Fruit fly (Drosophila melanogaster): Measurements from ENCODE around the gene CG32262.

Gene CG32262

dm6 chr3L:3855194-3855980 lies 45.4 kb upstream of the CG32262 start (continued):
- TF ChIP-seq CG9727 (GFP tag; optimal IDR thresholded peaks at IDR 0.05) (peak; percentile 82), zf30C (GFP tag; optimal IDR thresholded peaks at IDR 0.05) (peak; percentile 89), CG4820 (GFP tag; optimal IDR thresholded peaks at IDR 0.05) (peak; percentile 43), CG17361 (GFP tag; IDR thresholded peaks at IDR 0.05) (peak; percentile 66; the same call in 2 of the 3 replicates), E2f2 (GFP tag; IDR thresholded peaks at IDR 0.05) (no peak; the same call in 1 of the 2 replicates), cato (GFP tag; optimal IDR thresholded peaks at IDR 0.05; ENCODE audit: borderline replicate concordance) (peak; percentile 3), prd (optimal IDR thresholded peaks at IDR 0.05) (no peak), prd (GFP tag; IDR thresholded peaks at IDR 0.05) (peak; percentile 83; the same call in 2 of the 3 replicates), CG4617 (GFP tag; optimal IDR thresholded peaks at IDR 0.05; ENCODE audit: borderline replicate concordance) (no peak), HLH3B (GFP tag; IDR thresholded peaks at IDR 0.05) (peak; percentile 60), CG2199 (GFP tag; IDR thresholded peaks at IDR 0.05) (0 out of 3 replicates have a peak, but pooled peaks have one; percentile 11), row (GFP tag; IDR thresholded peaks at IDR 0.05) (peak; percentile 76), h (optimal IDR thresholded peaks at IDR 0.05) (no peak), CG2202 (tag; optimal IDR thresholded peaks at IDR 0.05) (peak; percentile 69), Dp (GFP tag; optimal IDR thresholded peaks at IDR 0.05) (no peak), usp (GFP tag; optimal IDR thresholded peaks at IDR 0.05) (no peak), zen2 (GFP tag; IDR thresholded peaks at IDR 0.05; ENCODE audit: partially characterized antibody) (no peak; the same call in 2 of the 3 replicates), phol (tag; optimal IDR thresholded peaks at IDR 0.05) (peak; percentile 63), sens (GFP tag) (peak; percentile 93), Ssrp (tag; optimal IDR thresholded peaks at IDR 0.05) (peak; percentile 70), CG17612 (GFP tag; IDR thresholded peaks at IDR 0.05) (no peak), btn (GFP tag; optimal IDR thresholded peaks at IDR 0.05) (no peak), grau (tag; optimal IDR thresholded peaks at IDR 0.05) (peak; percentile 51), stc (GFP tag; IDR thresholded peaks at IDR 0.05) (peak; percentile 50; the same call in 1 of the 2 replicates), MESR4 (GFP tag; optimal IDR thresholded peaks at IDR 0.05) (no peak), pum (GFP tag; optimal IDR thresholded peaks at IDR 0.05) (no peak), CG12219 (GFP tag; optimal IDR thresholded peaks at IDR 0.05) (peak; percentile 27), CG1024 (GFP tag; IDR thresholded peaks at IDR 0.05) (peak; percentile 51), CG10654 (GFP tag; optimal IDR thresholded peaks at IDR 0.05) (peak; percentile 22), ssp (GFP tag; IDR thresholded peaks at IDR 0.05) (0 out of 2 replicates have a peak, but pooled peaks have one; percentile 8), Hr3 (GFP tag; optimal IDR thresholded peaks at IDR 0.05) (peak; percentile 66), chn (GFP tag; optimal IDR thresholded peaks at IDR 0.05) (peak; percentile 11), jigr1 (GFP tag; IDR thresholded peaks at IDR 0.05) (no peak), Awh (GFP tag; IDR thresholded peaks at IDR 0.05) (peak; percentile 81), disco-r (GFP tag; optimal IDR thresholded peaks at IDR 0.05) (no peak), maf-S (GFP tag; optimal IDR thresholded peaks at IDR 0.05) (no peak), Deaf1 (tag; optimal IDR thresholded peaks at IDR 0.05) (peak; percentile 67), sqz (GFP tag; optimal IDR thresholded peaks at IDR 0.05) (peak; percentile 3), CG9437 (GFP tag; optimal IDR thresholded peaks at IDR 0.05) (peak; percentile 15), CG15601 (tag; optimal IDR thresholded peaks at IDR 0.05) (peak; percentile 59), CG6765 (GFP tag; optimal IDR thresholded peaks at IDR 0.05) (no peak), Chrac-16 (GFP tag; optimal IDR thresholded peaks at IDR 0.05) (peak; percentile 48), scrt (GFP tag; optimal IDR thresholded peaks at IDR 0.05) (peak; percentile 83), CG12236 (GFP tag; optimal IDR thresholded peaks at IDR 0.05) (no peak), twi (tag; optimal IDR thresholded peaks at IDR 0.05) (peak; percentile 18), Spps (tag; optimal IDR thresholded peaks at IDR 0.05) (peak; percentile 60), CG11696 (GFP tag; IDR thresholded peaks at IDR 0.05) (0 out of 2 replicates have a peak, but pooled peaks have one; percentile 22), az2 (GFP tag; optimal IDR thresholded peaks at IDR 0.05) (peak; percentile 69), CG13775 (GFP tag; optimal IDR thresholded peaks at IDR 0.05) (peak; percentile 60), Mes4 (GFP tag; optimal IDR thresholded peaks at IDR 0.05) (no peak)
